Worm (Caenorhabditis elegans) whole organism, mixed stage, embryonic: ENCODE measurements around the gene F44E5.1.

Source experiments
- M03D4.4 ChIP-seq: sonication (generic microtip); optimal IDR thresholded peaks from 2 replicates; lab custom pipeline; 2017; ENCODE audit warnings: mild to moderate bottlenecking, missing genetic modification characterization, missing compliant biosample characterization
- bed-3 ChIP-seq: fragments of 200-800 bp; sonication (Bioruptor generic); optimal IDR thresholded peaks from 3 replicates; lab custom pipeline; 2018; ENCODE audit warnings: mild to moderate bottlenecking, missing genetic modification characterization, moderate library complexity, missing compliant biosample characterization
- blmp-1 ChIP-seq: fragments of 150-350 bp; optimal IDR thresholded peaks from 2 replicates; lab custom pipeline; 2014; ENCODE audit warnings: missing biosample characterization, missing genetic modification characterization
- ceh-39 ChIP-seq: fragments of 150-350 bp; optimal IDR thresholded peaks from 2 replicates; lab custom pipeline; 2014; ENCODE audit warnings: missing biosample characterization, missing genetic modification characterization
- ceh-83 ChIP-seq: fragments of 200-800 bp; sonication (Bioruptor generic); optimal IDR thresholded peaks from 2 replicates; lab custom pipeline; 2018; ENCODE audit warnings: mild to moderate bottlenecking, missing genetic modification characterization, missing compliant biosample characterization
- ces-1 ChIP-seq: fragments of 150-350 bp; optimal IDR thresholded peaks from 2 replicates; lab custom pipeline; 2014; ENCODE audit warnings: missing biosample characterization, missing genetic modification reagents, missing genetic modification characterization
- drap-1 ChIP-seq: fragments of 200-800 bp; sonication (Bioruptor generic); optimal IDR thresholded peaks from 3 replicates; lab custom pipeline; 2018; ENCODE audit warnings: mild to moderate bottlenecking, missing genetic modification characterization, missing compliant biosample characterization
- elt-1 ChIP-seq: sonication (generic microtip); optimal IDR thresholded peaks from 2 replicates; lab custom pipeline; 2017; ENCODE audit warnings: missing genetic modification characterization, mild to moderate bottlenecking, missing compliant biosample characterization, antibody characterized with exemption, moderate library complexity, borderline replicate concordance; ENCODE audit not compliant: insufficient read depth
- elt-3 ChIP-seq: fragments of 150-350 bp; optimal IDR thresholded peaks from 2 replicates; lab custom pipeline; 2014; ENCODE audit warnings: missing biosample characterization, missing genetic modification characterization
- flh-1 ChIP-seq: fragments of 200-800 bp; sonication (Bioruptor generic); optimal IDR thresholded peaks from 2 replicates; lab custom pipeline; 2018; ENCODE audit warnings: mild to moderate bottlenecking, missing genetic modification characterization, moderate library complexity, missing compliant biosample characterization
- ham-2 ChIP-seq: fragments of 200-800 bp; sonication (Bioruptor generic); optimal IDR thresholded peaks from 2 replicates; lab custom pipeline; 2018; ENCODE audit warnings: mild to moderate bottlenecking, missing genetic modification characterization, missing compliant biosample characterization
- hlh-1 ChIP-seq: fragments of 150-350 bp; optimal IDR thresholded peaks from 2 replicates; lab custom pipeline; 2014; ENCODE audit warnings: missing biosample characterization, missing genetic modification reagents, missing genetic modification characterization
- lin-13 ChIP-seq: fragments of 150-350 bp; optimal IDR thresholded peaks from 2 replicates; lab custom pipeline; 2014; ENCODE audit warnings: missing biosample characterization, missing genetic modification characterization
- lin-32 ChIP-seq: fragments of 200-800 bp; sonication (Bioruptor generic); optimal IDR thresholded peaks from 2 replicates; lab custom pipeline; 2018; ENCODE audit warnings: mild to moderate bottlenecking, missing genetic modification characterization, missing compliant biosample characterization
- lsy-2 ChIP-seq: fragments of 150-350 bp; optimal IDR thresholded peaks from 2 replicates; lab custom pipeline; 2014; ENCODE audit warnings: missing biosample characterization, missing genetic modification characterization
- mab-5 ChIP-seq: fragments of 150-350 bp; optimal IDR thresholded peaks from 2 replicates; lab custom pipeline; 2014; ENCODE audit warnings: missing biosample characterization, missing genetic modification characterization
- mep-1 ChIP-seq: fragments of 150-350 bp; optimal IDR thresholded peaks from 2 replicates; lab custom pipeline; 2017; ENCODE audit warnings: missing biosample characterization, missing genetic modification reagents, missing genetic modification characterization, inconsistent platforms
- mls-2 ChIP-seq: sonication (generic microtip); optimal IDR thresholded peaks from 2 replicates; lab custom pipeline; 2016; ENCODE audit warnings: mild to moderate bottlenecking, missing genetic modification characterization, moderate library complexity, missing compliant biosample characterization
- nhr-12 ChIP-seq: fragments of 150-350 bp; optimal IDR thresholded peaks from 2 replicates; lab custom pipeline; 2014; ENCODE audit warnings: missing biosample characterization, missing genetic modification characterization
- nhr-2 ChIP-seq: fragments of 150-350 bp; optimal IDR thresholded peaks from 2 replicates; lab custom pipeline; 2014; ENCODE audit warnings: missing biosample characterization, missing genetic modification characterization
- nhr-237 ChIP-seq: fragments of 150-350 bp; optimal IDR thresholded peaks from 2 replicates; lab custom pipeline; 2014; ENCODE audit warnings: missing biosample characterization, missing genetic modification characterization
- nhr-28 ChIP-seq: fragments of 150-350 bp; optimal IDR thresholded peaks from 2 replicates; lab custom pipeline; 2014; ENCODE audit warnings: missing biosample characterization, missing genetic modification characterization
- nhr-76 ChIP-seq: sonication (generic microtip); optimal IDR thresholded peaks from 2 replicates; lab custom pipeline; 2017; ENCODE audit warnings: missing biosample characterization, missing genetic modification characterization
- pha-4 ChIP-seq: fragments of 150-350 bp; optimal IDR thresholded peaks from 2 replicates; lab custom pipeline; 2018; ENCODE audit warnings: missing biosample characterization, missing genetic modification reagents, missing genetic modification characterization
- snpc-4 ChIP-seq: fragments of 150-350 bp; optimal IDR thresholded peaks from 2 replicates; lab custom pipeline; 2014; ENCODE audit warnings: missing biosample characterization, missing genetic modification characterization
- sptf-1 ChIP-seq: sonication (generic microtip); optimal IDR thresholded peaks from 2 replicates; lab custom pipeline; 2017; ENCODE audit warnings: mild to moderate bottlenecking, missing genetic modification characterization, moderate library complexity, missing compliant biosample characterization
- tbx-8 ChIP-seq: fragments of 200-800 bp; sonication (Bioruptor generic); optimal IDR thresholded peaks from 2 replicates; lab custom pipeline; 2018; ENCODE audit warnings: mild to moderate bottlenecking, missing genetic modification characterization, moderate library complexity, missing compliant biosample characterization
- unc-120 ChIP-seq: sonication (generic microtip); optimal IDR thresholded peaks from 2 replicates; lab custom pipeline; 2017; ENCODE audit warnings: missing genetic modification characterization, missing compliant biosample characterization; ENCODE audit not compliant: poor library complexity, severe bottlenecking
- unc-39 ChIP-seq: fragments of 150-350 bp; optimal IDR thresholded peaks from 2 replicates; lab custom pipeline; 2014; ENCODE audit warnings: missing biosample characterization, missing genetic modification characterization
- unc-62 ChIP-seq: fragments of 150-350 bp; optimal IDR thresholded peaks from 2 replicates; lab custom pipeline; 2014; ENCODE audit warnings: missing biosample characterization, missing genetic modification reagents, missing genetic modification characterization
- zip-8 ChIP-seq: fragments of 150-350 bp; optimal IDR thresholded peaks from 2 replicates; lab custom pipeline; 2014; ENCODE audit warnings: missing biosample characterization, missing genetic modification characterization
- ztf-11 ChIP-seq: fragments of 150-350 bp; optimal IDR thresholded peaks from 2 replicates; lab custom pipeline; 2014; ENCODE audit warnings: missing biosample characterization, missing genetic modification characterization

F44E5.1 gene

ce11 chrII:11813895-11814369 lies 39.6 kb upstream of the F44E5.1 start, which contains the start of gene F43G6.8:
Gene F43G6.8, minus strand, starts transcription at chrII:11814092.
- no peak for TF ChIP-seq lin-32
- peak; percentile 40 for TF ChIP-seq ham-2 (GFP tag; lab: Kevin White, UChicago)
- TF ChIP-seq unc-120, result peak; percentile 26

- TF ChIP-seq nhr-12 (tag; lab: Kevin White, UChicago), result no peak
- no peak for TF ChIP-seq blmp-1 (tag; lab: Kevin White, UChicago)
- no peak for TF ChIP-seq nhr-76 (tag; lab: Kevin White, UChicago)
- no peak for TF ChIP-seq zip-8 (tag; lab: Kevin White, UChicago)
- no peak for TF ChIP-seq nhr-237
- no peak for TF ChIP-seq mab-5 (tag; lab: Kevin White, UChicago)
- TF ChIP-seq flh-1 (GFP tag; lab: Kevin White, UChicago), result no peak
- no peak for TF ChIP-seq unc-120
- TF ChIP-seq sptf-1 (tag; lab: Kevin White, UChicago), result no peak
- TF ChIP-seq elt-3 (tag; lab: Kevin White, UChicago), result no peak
- TF ChIP-seq elt-1 (tag; lab: Kevin White, UChicago), result no peak
- no peak for TF ChIP-seq unc-39
- no peak for TF ChIP-seq hlh-1 (tag; lab: Kevin White, UChicago)
- TF ChIP-seq tbx-8, result no peak
Measured at ce11 chrII:11811241-11811640, 36.9 kb upstream of the F44E5.1 start.

DNA sequence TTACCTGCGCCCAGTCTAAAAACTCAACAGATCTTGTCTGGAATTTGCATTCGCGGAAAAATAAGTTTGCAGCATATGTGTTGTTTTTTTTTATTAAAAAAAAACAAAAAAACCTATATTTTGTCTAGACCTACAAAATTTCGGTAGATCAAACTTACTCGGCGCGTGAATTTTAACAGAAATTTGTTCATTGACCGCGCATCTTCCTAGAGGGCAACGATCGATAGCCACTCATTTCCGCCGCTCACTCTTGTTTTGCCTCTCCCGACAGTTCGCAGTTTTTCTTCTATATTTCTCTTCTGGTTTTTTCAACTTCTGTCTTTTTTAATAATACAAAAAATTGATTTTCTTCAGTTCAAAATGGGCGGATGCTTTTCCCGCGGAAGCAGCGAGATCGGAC lies 36.1 kb upstream of the F44E5.1 start, which contains the start of gene F43G6.7:
TSS of gene F43G6.7 (plus strand) at position 355 of the 400 bp plus-strand sequence.
- TF ChIP-seq elt-1 (tag; lab: Kevin White, UChicago), result no peak
- no peak for TF ChIP-seq nhr-76 (tag; lab: Kevin White, UChicago)
- TF ChIP-seq snpc-4 (tag; lab: Kevin White, UChicago), result no peak
- no peak for TF ChIP-seq lin-13
- TF ChIP-seq lin-32, result no peak
- TF ChIP-seq ham-2 (GFP tag; lab: Kevin White, UChicago), result no peak
- TF ChIP-seq mab-5 (tag; lab: Kevin White, UChicago), result no peak
- no peak for TF ChIP-seq ceh-39 (tag; lab: Kevin White, UChicago)
- no peak for TF ChIP-seq pha-4 (tag; lab: Kevin White, UChicago)
- no peak for TF ChIP-seq zip-8 (tag; lab: Kevin White, UChicago)
- no peak for TF ChIP-seq blmp-1 (tag; lab: Kevin White, UChicago)
- TF ChIP-seq elt-3 (tag; lab: Kevin White, UChicago), result no peak
- no peak for TF ChIP-seq ceh-83 (GFP tag; lab: Kevin White, UChicago)
- TF ChIP-seq M03D4.4 (tag; lab: Kevin White, UChicago), result no peak
- TF ChIP-seq mep-1 (tag; lab: Kevin White, UChicago), result no peak
- no peak for TF ChIP-seq sptf-1 (tag; lab: Kevin White, UChicago)

ce11 chrII:11808979-11809378 lies 34.6 kb upstream of the F44E5.1 start, which contains the start of gene F43G6.10:
Gene F43G6.10, plus strand, starts transcription at chrII:11809349.
- TF ChIP-seq elt-1 (tag; lab: Kevin White, UChicago) (no peak), drap-1 (no peak), nhr-2 (tag; lab: Kevin White, UChicago) (no peak), nhr-28 (tag; lab: Kevin White, UChicago) (no peak), ces-1 (GFP tag; lab: Kevin White, UChicago) (no peak), lsy-2 (tag; lab: Kevin White, UChicago) (no peak)

DNA sequence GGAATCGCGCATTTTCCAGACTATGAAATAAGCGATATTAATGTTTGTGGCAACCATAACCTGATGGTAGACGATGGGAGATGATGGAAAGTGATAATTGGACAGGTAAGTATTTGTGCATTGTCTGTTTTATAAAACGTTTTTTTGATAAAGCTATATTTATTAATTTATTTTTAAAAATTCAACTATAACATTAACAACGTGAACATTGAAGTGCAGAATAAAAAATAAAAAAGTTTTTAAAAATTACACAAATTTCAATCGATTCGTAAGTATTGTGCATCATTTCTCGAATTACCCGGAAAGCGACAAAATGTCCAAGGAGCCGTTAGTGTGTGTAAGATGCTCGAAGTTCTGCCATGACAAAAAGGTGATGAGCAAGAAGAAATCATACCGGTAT lies 31.9 kb upstream of the F44E5.1 start, which contains the start of gene jmjd-1.1:
TSS of gene jmjd-1.1 (plus strand) at position 301 of the 400 bp plus-strand sequence.
- no peak for TF ChIP-seq blmp-1 (tag; lab: Kevin White, UChicago)

- TF ChIP-seq sptf-1 (tag; lab: Kevin White, UChicago), result no peak
- TF ChIP-seq bed-3, result no peak
- no peak for TF ChIP-seq ham-2 (GFP tag; lab: Kevin White, UChicago)
- TF ChIP-seq ztf-11 (tag; lab: Kevin White, UChicago), result no peak
- no peak for TF ChIP-seq mep-1 (tag; lab: Kevin White, UChicago)
- no peak for TF ChIP-seq nhr-237
- TF ChIP-seq mls-2 (tag; lab: Kevin White, UChicago), result no peak
- no peak for TF ChIP-seq M03D4.4 (tag; lab: Kevin White, UChicago)
- TF ChIP-seq nhr-28 (tag; lab: Kevin White, UChicago), result no peak
- no peak for TF ChIP-seq zip-8 (tag; lab: Kevin White, UChicago)
- no peak for TF ChIP-seq unc-62 (GFP tag; lab: Kevin White, UChicago)
- TF ChIP-seq, all 35 proteins: peak for 0
Measured at ce11 chrII:11802451-11802850, 28.1 kb upstream of the F44E5.1 start, which contains the start of gene F43G6.17. Gene F43G6.17, plus strand, starts transcription at chrII:11802751.
